Fruit fly (Drosophila melanogaster) whole organism, embryonic: ENCODE data around the gene Pino.
A peak's percentile ranks its signal among the peaks of the same experiment; 100 is the strongest.

Experiments
- Ada2b ChIP-seq: fragments of 200-800 bp; sonication (Bioruptor generic); IDR thresholded peaks from 2 replicates; pipeline ENCODE4 v1.3.6; 2022; ENCODE audit warnings: missing biosample characterization, missing genetic modification characterization
- Atf-2 ChIP-seq: fragments of 200-800 bp; sonication (Bioruptor generic); optimal IDR thresholded peaks from 2 replicates; lab custom pipeline; 2016; ENCODE audit warnings: missing biosample characterization, missing genetic modification characterization
- CG1024 ChIP-seq: fragments of 200-800 bp; sonication (Bioruptor generic); IDR thresholded peaks from 2 replicates; pipeline ENCODE4 v1.3.6; 2022; ENCODE audit warnings: missing biosample characterization, missing genetic modification characterization
- CG10654 ChIP-seq: fragments of 200-800 bp; sonication (Bioruptor generic); optimal IDR thresholded peaks from 2 replicates; lab custom pipeline; 2016; ENCODE audit warnings: missing biosample characterization, missing genetic modification characterization
- CG10959 ChIP-seq: fragments of 200-800 bp; sonication (Bioruptor generic); IDR thresholded peaks from 2 replicates; pipeline ENCODE4 v1.3.6; 2022; ENCODE audit warnings: missing biosample characterization, missing genetic modification characterization
- CG13894 ChIP-seq: fragments of 200-800 bp; sonication (Bioruptor generic); optimal IDR thresholded peaks from 3 replicates; lab custom pipeline; 2018; ENCODE audit warnings: missing biosample characterization, mild to moderate bottlenecking, missing genetic modification characterization, moderate library complexity
- CG14710 ChIP-seq: fragments of 200-800 bp; sonication (Bioruptor generic); optimal IDR thresholded peaks from 3 replicates; lab custom pipeline; 2019; ENCODE audit warnings: missing biosample characterization, mild to moderate bottlenecking, missing genetic modification characterization, moderate library complexity
- CG14860 ChIP-seq: fragments of 200-800 bp; sonication (Bioruptor generic); IDR thresholded peaks from 3 replicates; pipeline ENCODE4 v1.3.6; 2022; ENCODE audit warnings: missing biosample characterization, missing genetic modification characterization; ENCODE audit not compliant: partially characterized antibody
- CG14965 ChIP-seq: fragments of 200-800 bp; sonication (Bioruptor generic); optimal IDR thresholded peaks from 2 replicates; lab custom pipeline; 2016; ENCODE audit warnings: missing biosample characterization, missing genetic modification characterization, borderline replicate concordance
- CG15696 ChIP-seq: fragments of 200-800 bp; sonication (Bioruptor generic); optimal IDR thresholded peaks from 2 replicates; lab custom pipeline; 2019; ENCODE audit warnings: missing biosample characterization, mild to moderate bottlenecking, missing genetic modification characterization, moderate library complexity
- CG17568 ChIP-seq: fragments of 200-800 bp; sonication (Bioruptor generic); optimal IDR thresholded peaks from 2 replicates; lab custom pipeline; 2018; ENCODE audit warnings: missing biosample characterization, mild to moderate bottlenecking, missing genetic modification characterization, moderate library complexity
- CG31365 ChIP-seq: fragments of 200-800 bp; sonication (Bioruptor generic); optimal IDR thresholded peaks from 2 replicates; lab custom pipeline; 2018; ENCODE audit warnings: missing biosample characterization, mild to moderate bottlenecking, missing genetic modification characterization
- CG31441 ChIP-seq: fragments of 200-800 bp; sonication (Bioruptor generic); IDR thresholded peaks from 2 replicates; pipeline ENCODE4 v1.3.6; 2022; ENCODE audit warnings: missing biosample characterization, missing genetic modification characterization
- CG32767 ChIP-seq: fragments of 200-800 bp; sonication (Bioruptor generic); IDR thresholded peaks from 2 replicates; pipeline ENCODE4 v1.3.6; 2022; ENCODE audit warnings: missing biosample characterization, missing genetic modification characterization
- CG34224 ChIP-seq: fragments of 200-800 bp; sonication (Bioruptor generic); IDR thresholded peaks from 3 replicates; pipeline ENCODE4 v1.3.6; 2022; ENCODE audit warnings: missing biosample characterization, missing genetic modification characterization; ENCODE audit not compliant: partially characterized antibody
- CG4730 ChIP-seq: fragments of 200-800 bp; sonication (Bioruptor generic); IDR thresholded peaks from 2 replicates; pipeline ENCODE4 v1.3.6; 2022; ENCODE audit warnings: missing biosample characterization, missing genetic modification characterization
- CG5180 ChIP-seq: fragments of 200-800 bp; sonication (Bioruptor generic); optimal IDR thresholded peaks from 3 replicates; lab custom pipeline; 2017; ENCODE audit warnings: missing biosample characterization, missing genetic modification characterization, mild to moderate bottlenecking, moderate library complexity, missing genetic modification reagents
- CG5245 ChIP-seq: fragments of 200-800 bp; sonication (Bioruptor generic); optimal IDR thresholded peaks from 3 replicates; lab custom pipeline; 2016; ENCODE audit warnings: missing biosample characterization, missing genetic modification characterization
- CG6175 ChIP-seq: fragments of 200-800 bp; sonication (Bioruptor generic); IDR thresholded peaks from 3 replicates; pipeline ENCODE4 v1.3.6; 2022; ENCODE audit warnings: missing biosample characterization, missing genetic modification characterization
- CG6813 ChIP-seq: fragments of 200-800 bp; sonication (Bioruptor generic); optimal IDR thresholded peaks from 2 replicates; lab custom pipeline; 2017; ENCODE audit warnings: missing biosample characterization, missing genetic modification characterization, mild to moderate bottlenecking, moderate library complexity, missing genetic modification reagents
- CG7745 ChIP-seq: fragments of 200-800 bp; sonication (Bioruptor generic); optimal IDR thresholded peaks from 2 replicates; lab custom pipeline; 2018; ENCODE audit warnings: missing biosample characterization, mild to moderate bottlenecking, missing genetic modification characterization, moderate library complexity
- CG7839 ChIP-seq: fragments of 200-800 bp; sonication (Bioruptor generic); optimal IDR thresholded peaks from 3 replicates; lab custom pipeline; 2018; ENCODE audit warnings: missing biosample characterization, mild to moderate bottlenecking, missing genetic modification characterization, moderate library complexity
- CG9932 ChIP-seq: fragments of 200-800 bp; sonication (Bioruptor generic); IDR thresholded peaks from 2 replicates; pipeline ENCODE4 v1.3.6; 2022; ENCODE audit warnings: missing biosample characterization, missing genetic modification characterization
- D19B ChIP-seq: fragments of 200-800 bp; sonication (Bioruptor generic); optimal IDR thresholded peaks from 2 replicates; lab custom pipeline; 2017; ENCODE audit warnings: missing biosample characterization, mild to moderate bottlenecking, missing genetic modification characterization
- Elba2 ChIP-seq: fragments of 200-800 bp; sonication (Bioruptor generic); optimal IDR thresholded peaks from 3 replicates; lab custom pipeline; 2016; ENCODE audit warnings: missing biosample characterization, missing genetic modification characterization
- HmgZ ChIP-seq: fragments of 200-800 bp; sonication (Bioruptor generic); optimal IDR thresholded peaks from 2 replicates; lab custom pipeline; 2018; ENCODE audit warnings: missing biosample characterization, mild to moderate bottlenecking, missing genetic modification characterization
- Hmr ChIP-seq: fragments of 200-800 bp; sonication (Bioruptor generic); optimal IDR thresholded peaks from 3 replicates; lab custom pipeline; 2017; ENCODE audit warnings: mild to moderate bottlenecking, missing biosample characterization, missing genetic modification reagents, missing genetic modification characterization
- Hr3 ChIP-seq: fragments of 200-800 bp; sonication (Bioruptor generic); optimal IDR thresholded peaks from 3 replicates; lab custom pipeline; 2016; ENCODE audit warnings: missing biosample characterization, missing genetic modification characterization
- Med ChIP-seq: fragments of 200-800 bp; sonication (Bioruptor generic); peaks from one replicate; lab custom pipeline; 2016; ENCODE audit warnings: missing biosample characterization, missing genetic modification characterization, mild to moderate bottlenecking, inconsistent platforms, moderate library complexity
- Mrtf ChIP-seq: fragments of 200-800 bp; sonication (Bioruptor generic); IDR thresholded peaks from 3 replicates; pipeline ENCODE4 v1.3.6; 2022; ENCODE audit warnings: missing biosample characterization, missing genetic modification characterization
- Myb ChIP-seq: fragments of 200-800 bp; sonication (Bioruptor generic); optimal IDR thresholded peaks from 2 replicates; lab custom pipeline; 2016; ENCODE audit warnings: missing biosample characterization, missing genetic modification characterization
- Oaz ChIP-seq: fragments of 200-800 bp; sonication (Bioruptor generic); IDR thresholded peaks from 2 replicates; pipeline ENCODE4 v1.3.6; 2022; ENCODE audit warnings: missing biosample characterization, missing genetic modification characterization
- Poxn ChIP-seq: fragments of 200-800 bp; sonication (Bioruptor generic); IDR thresholded peaks from 2 replicates; pipeline ENCODE4 v1.3.6; 2022; ENCODE audit warnings: missing biosample characterization, missing genetic modification characterization
- Ravus ChIP-seq: fragments of 200-800 bp; sonication (Bioruptor generic); IDR thresholded peaks from 2 replicates; pipeline ENCODE4 v1.3.6; 2022; ENCODE audit warnings: missing biosample characterization, missing genetic modification characterization
- Ssrp ChIP-seq: fragments of 200-800 bp; sonication (Bioruptor generic); optimal IDR thresholded peaks from 2 replicates; lab custom pipeline; 2018; ENCODE audit warnings: missing biosample characterization, mild to moderate bottlenecking, missing genetic modification characterization, moderate library complexity
- YL-1 ChIP-seq: fragments of 200-800 bp; sonication (Bioruptor generic); optimal IDR thresholded peaks from 3 replicates; lab custom pipeline; 2017; ENCODE audit warnings: missing biosample characterization, mild to moderate bottlenecking, missing genetic modification characterization
- aop ChIP-seq: fragments of 200-800 bp; sonication (Bioruptor generic); IDR thresholded peaks from 2 replicates; pipeline ENCODE4 v1.3.6; 2022; ENCODE audit warnings: missing biosample characterization, missing genetic modification characterization
- cad ChIP-seq: fragments of >200 bp; optimal IDR thresholded peaks from 2 replicates; lab custom pipeline; 2017; ENCODE audit warnings: missing biosample characterization, missing genetic modification characterization
- crol ChIP-seq: fragments of 200-800 bp; sonication (Bioruptor generic); IDR thresholded peaks from 2 replicates; pipeline ENCODE4 v1.3.6; 2022; ENCODE audit warnings: missing biosample characterization, missing genetic modification characterization
- ems ChIP-seq: fragments of 200-800 bp; sonication (Bioruptor generic); optimal IDR thresholded peaks from 3 replicates; lab custom pipeline; 2016; ENCODE audit warnings: missing biosample characterization, missing genetic modification characterization
- gcm2 ChIP-seq: fragments of 200-800 bp; sonication (Bioruptor generic); optimal IDR thresholded peaks from 2 replicates; lab custom pipeline; 2016; ENCODE audit warnings: missing biosample characterization, missing genetic modification characterization
- knrl ChIP-seq: fragments of 200-800 bp; sonication (Bioruptor generic); IDR thresholded peaks from 3 replicates; pipeline ENCODE4 v1.3.6; 2022; ENCODE audit warnings: missing biosample characterization, missing genetic modification characterization; ENCODE audit not compliant: partially characterized antibody
- lmd ChIP-seq: fragments of 200-800 bp; sonication (Bioruptor generic); IDR thresholded peaks from 2 replicates; pipeline ENCODE4 v1.3.6; 2022; ENCODE audit warnings: missing biosample characterization, missing genetic modification characterization
- phol ChIP-seq: fragments of 200-800 bp; sonication (Bioruptor generic); optimal IDR thresholded peaks from 3 replicates; lab custom pipeline; 2018; ENCODE audit warnings: missing biosample characterization, mild to moderate bottlenecking, missing genetic modification characterization, moderate library complexity
- pum ChIP-seq: fragments of 200-800 bp; sonication (Bioruptor generic); optimal IDR thresholded peaks from 2 replicates; lab custom pipeline; 2016; ENCODE audit warnings: missing biosample characterization, missing genetic modification characterization
- ranshi ChIP-seq: fragments of 200-800 bp; sonication (Bioruptor generic); IDR thresholded peaks from 2 replicates; pipeline ENCODE4 v1.3.6; 2022; ENCODE audit warnings: missing biosample characterization, missing genetic modification characterization
- sr ChIP-seq: fragments of 200-800 bp; sonication (Bioruptor generic); IDR thresholded peaks from 3 replicates; pipeline ENCODE4 v1.3.6; 2022; ENCODE audit warnings: missing biosample characterization, missing genetic modification characterization
- tap ChIP-seq: fragments of 200-800 bp; optimal IDR thresholded peaks from 3 replicates; lab custom pipeline; 2019; ENCODE audit warnings: missing biosample characterization, mild to moderate bottlenecking, missing genetic modification characterization, moderate library complexity
- trh ChIP-seq: fragments of 200-800 bp; sonication (Bioruptor generic); optimal IDR thresholded peaks from 2 replicates; lab custom pipeline; 2016; ENCODE audit warnings: missing biosample characterization, missing genetic modification characterization
- twi ChIP-seq: fragments of 200-800 bp; optimal IDR thresholded peaks from 2 replicates; lab custom pipeline; 2019; ENCODE audit warnings: missing biosample characterization, mild to moderate bottlenecking, missing genetic modification characterization, moderate library complexity
- zen ChIP-seq: fragments of 200-800 bp; sonication (Bioruptor generic); optimal IDR thresholded peaks from 3 replicates; lab custom pipeline; 2018; ENCODE audit warnings: missing biosample characterization, mild to moderate bottlenecking, missing genetic modification characterization, moderate library complexity

Gene Pino

dm6 chr2L:1075753-1076152, 53.0 kb downstream of the Pino start (continued):
- TF ChIP-seq Ssrp (tag; lab: Kevin White, UChicago) (peak; percentile 92), CG15696 (tag; lab: Kevin White, UChicago) (peak; percentile 90), Mrtf (GFP tag; lab: Robert Waterston, UW) (peak; percentile 92), CG4730 (GFP tag; lab: Robert Waterston, UW) (peak; percentile 89), Myb (peak; percentile 66), twi (tag; lab: Kevin White, UChicago) (peak; percentile 84), HmgZ (tag; lab: Kevin White, UChicago) (peak; percentile 66), Hr3 (GFP tag; lab: Kevin White, UChicago) (peak; percentile 91), CG34224 (GFP tag; lab: Robert Waterston, UW) (no peak), zen (peak; percentile 90), ranshi (peak; percentile 92), CG13894 (tag; lab: Kevin White, UChicago) (no peak), CG10654 (peak; percentile 94), CG14860 (GFP tag; lab: Robert Waterston, UW) (no peak), gcm2 (GFP tag; lab: Kevin White, UChicago) (peak; percentile 65), Ada2b (GFP tag; lab: Robert Waterston, UW) (peak; percentile 94), aop (peak; percentile 84; the same call in 1 of the 2 replicates), CG10959 (peak; percentile 96), CG31365 (tag; lab: Kevin White, UChicago) (peak; percentile 56), CG1024 (GFP tag; lab: Robert Waterston, UW) (peak; percentile 93), Med (peak; percentile 98), trh (peak; percentile 85), Atf-2 (peak; percentile 93), Elba2 (peak; percentile 49), CG5245 (GFP tag; lab: Kevin White, UChicago) (peak; percentile 95), D19B (GFP tag; lab: Kevin White, UChicago) (peak; percentile 96), CG6175 (GFP tag; lab: Robert Waterston, UW) (peak; percentile 76; the same call in 1 of the 3 replicates), CG31441 (GFP tag; lab: Robert Waterston, UW) (peak; percentile 93), ems (peak; percentile 92), CG5180 (GFP tag; lab: Kevin White, UChicago) (peak; percentile 73), Ravus (GFP tag; lab: Robert Waterston, UW) (peak; percentile 79), cad (no peak), CG14710 (peak; percentile 88), sr (GFP tag; lab: Robert Waterston, UW) (peak; percentile 78; the same call in 2 of the 3 replicates), lmd (GFP tag; lab: Robert Waterston, UW) (peak; percentile 93), Hmr (GFP tag; lab: Kevin White, UChicago) (peak; percentile 71), Poxn (GFP tag; lab: Robert Waterston, UW) (no peak), CG9932 (peak; percentile 60), CG14965 (GFP tag; lab: Kevin White, UChicago) (peak; percentile 70), CG17568 (GFP tag; lab: Kevin White, UChicago) (no peak), CG32767 (peak; percentile 90), CG6813 (GFP tag; lab: Kevin White, UChicago) (peak; percentile 80), knrl (no peak), pum (GFP tag; lab: Kevin White, UChicago) (peak; percentile 94), CG7839 (tag; lab: Kevin White, UChicago) (peak; percentile 92), CG7745 (tag; lab: Kevin White, UChicago) (peak; percentile 23), tap (tag; lab: Kevin White, UChicago) (peak; percentile 80), YL-1 (GFP tag; lab: Kevin White, UChicago) (peak; percentile 3), Oaz (GFP tag; lab: Robert Waterston, UW) (peak; percentile 81), phol (tag; lab: Kevin White, UChicago) (peak; percentile 92), crol (peak; percentile 55)
